Fruit fly (Drosophila melanogaster) whole organism, embryonic: ENCODE results near the gene RpS7.

ENCODE experiments used
- BtbVII ChIP-seq: fragments of 200-800 bp; sonication (Bioruptor generic); optimal IDR thresholded peaks from 3 replicates; lab custom pipeline; 2017; ENCODE audit warnings: missing biosample characterization, mild to moderate bottlenecking, missing genetic modification characterization
- CG10267 ChIP-seq: fragments of 200-800 bp; sonication (Bioruptor generic); optimal IDR thresholded peaks from 2 replicates; lab custom pipeline; 2018; ENCODE audit warnings: missing biosample characterization, mild to moderate bottlenecking, missing genetic modification characterization, moderate library complexity
- CG15601 ChIP-seq: fragments of 200-800 bp; sonication (Bioruptor generic); optimal IDR thresholded peaks from 3 replicates; lab custom pipeline; 2019; ENCODE audit warnings: missing biosample characterization, mild to moderate bottlenecking, missing genetic modification characterization, moderate library complexity
- CG16863 ChIP-seq: fragments of 200-800 bp; sonication (Bioruptor generic); optimal IDR thresholded peaks from 3 replicates; lab custom pipeline; 2016; ENCODE audit warnings: missing biosample characterization, missing genetic modification characterization
- CG18011 ChIP-seq: fragments of 200-800 bp; sonication (Bioruptor generic); optimal IDR thresholded peaks from 2 replicates; lab custom pipeline; 2017; ENCODE audit warnings: missing biosample characterization, missing genetic modification characterization, mild to moderate bottlenecking, moderate library complexity, missing genotype
- CG18262 ChIP-seq: fragments of 200-800 bp; optimal IDR thresholded peaks from 3 replicates; lab custom pipeline; 2019; ENCODE audit warnings: missing biosample characterization, mild to moderate bottlenecking, missing genetic modification characterization, moderate library complexity
- CG2116 ChIP-seq: fragments of 200-800 bp; sonication (Bioruptor generic); optimal IDR thresholded peaks from 3 replicates; lab custom pipeline; 2018; ENCODE audit warnings: missing biosample characterization, mild to moderate bottlenecking, missing genetic modification characterization
- CG31365 ChIP-seq: fragments of 200-800 bp; sonication (Bioruptor generic); optimal IDR thresholded peaks from 2 replicates; lab custom pipeline; 2018; ENCODE audit warnings: missing biosample characterization, mild to moderate bottlenecking, missing genetic modification characterization
- CG3838 ChIP-seq: fragments of 200-800 bp; sonication (Bioruptor generic); optimal IDR thresholded peaks from 3 replicates; lab custom pipeline; 2016; ENCODE audit warnings: missing biosample characterization, missing genetic modification characterization
- CG4282 ChIP-seq: fragments of 200-800 bp; sonication (Bioruptor generic); optimal IDR thresholded peaks from 2 replicates; lab custom pipeline; 2016; ENCODE audit warnings: missing biosample characterization, missing genetic modification characterization
- CG4360 ChIP-seq: fragments of 200-800 bp; sonication (Bioruptor generic); IDR thresholded peaks from 2 replicates; pipeline ENCODE4 v1.3.6; 2022; ENCODE audit warnings: missing biosample characterization, missing genetic modification characterization
- CG4617 ChIP-seq: fragments of 200-800 bp; sonication (Bioruptor generic); optimal IDR thresholded peaks from 3 replicates; lab custom pipeline; 2016; ENCODE audit warnings: missing biosample characterization, missing genetic modification characterization, borderline replicate concordance
- CG6175 ChIP-seq: fragments of 200-800 bp; sonication (Bioruptor generic); IDR thresholded peaks from 3 replicates; pipeline ENCODE4 v1.3.6; 2022; ENCODE audit warnings: missing biosample characterization, missing genetic modification characterization
- CG7963 ChIP-seq: fragments of 200-800 bp; sonication (Bioruptor generic); IDR thresholded peaks from 3 replicates; pipeline ENCODE4 v1.3.6; 2022; ENCODE audit warnings: missing biosample characterization, missing genetic modification characterization; ENCODE audit not compliant: partially characterized antibody
- CG9609 ChIP-seq: fragments of 200-800 bp; sonication (Bioruptor generic); optimal IDR thresholded peaks from 3 replicates; lab custom pipeline; 2016; ENCODE audit warnings: missing biosample characterization, missing genetic modification characterization
- CG9797 ChIP-seq: fragments of 200-800 bp; sonication (Bioruptor generic); optimal IDR thresholded peaks from 3 replicates; lab custom pipeline; 2018; ENCODE audit warnings: missing biosample characterization, mild to moderate bottlenecking, missing genetic modification characterization
- CrebB ChIP-seq: fragments of 200-800 bp; sonication (Bioruptor generic); optimal IDR thresholded peaks from 3 replicates; lab custom pipeline; 2018; ENCODE audit warnings: missing biosample characterization, mild to moderate bottlenecking, missing genetic modification characterization
- Dad ChIP-seq: fragments of 200-800 bp; sonication (Bioruptor generic); optimal IDR thresholded peaks from 3 replicates; lab custom pipeline; 2016; ENCODE audit warnings: missing biosample characterization, missing genetic modification characterization
- Deaf1 ChIP-seq: fragments of 200-800 bp; optimal IDR thresholded peaks from 3 replicates; lab custom pipeline; 2019; ENCODE audit warnings: missing biosample characterization, mild to moderate bottlenecking, missing genetic modification characterization, moderate library complexity
- E2f2 ChIP-seq: fragments of 200-800 bp; sonication (Bioruptor generic); IDR thresholded peaks from 2 replicates; pipeline ENCODE4 v1.3.6; 2022; ENCODE audit warnings: missing biosample characterization, missing genetic modification characterization
- Fer3 ChIP-seq: fragments of 200-800 bp; sonication (Bioruptor generic); optimal IDR thresholded peaks from 2 replicates; lab custom pipeline; 2018; ENCODE audit warnings: missing biosample characterization, mild to moderate bottlenecking, missing genetic modification characterization, moderate library complexity
- Hr51 ChIP-seq, 2 experiments: fragments of 200-800 bp; sonication (Bioruptor generic); optimal IDR thresholded peaks; 2 replicates in 1 of 2; 3 replicates in 1 of 2; lab custom pipeline; 2016 to 2018; ENCODE audit warnings: missing biosample characterization in 2 of 2, missing genetic modification characterization in 2 of 2, mild to moderate bottlenecking in 1 of 2, moderate library complexity in 1 of 2
- Jarid2 ChIP-seq: fragments of 200-800 bp; sonication (Bioruptor generic); optimal IDR thresholded peaks from 3 replicates; lab custom pipeline; 2017; ENCODE audit warnings: mild to moderate bottlenecking, missing biosample characterization, missing genetic modification reagents, missing genetic modification characterization
- Kr ChIP-seq: fragments of 200-800 bp; sonication (Bioruptor generic); optimal IDR thresholded peaks from 2 replicates; lab custom pipeline; 2017; ENCODE audit warnings: missing biosample characterization, mild to moderate bottlenecking, missing genetic modification characterization
- NC2α ChIP-seq: fragments of 200-800 bp; sonication (Bioruptor generic); optimal IDR thresholded peaks from 2 replicates; lab custom pipeline; 2016; ENCODE audit warnings: missing biosample characterization, missing genetic modification characterization
- Nf-YC ChIP-seq: fragments of 200-800 bp; optimal IDR thresholded peaks from 3 replicates; lab custom pipeline; 2019; ENCODE audit warnings: missing biosample characterization, mild to moderate bottlenecking, missing genetic modification characterization, moderate library complexity
- Trl ChIP-seq, 3 experiments: fragments of >200 bp in 2 of 3; fragments of 200-800 bp in 1 of 3; sonication (Bioruptor generic) in 1 of 3; optimal IDR thresholded peaks; 2 replicates in 1 of 3; 3 replicates in 2 of 3; lab custom pipeline; 2016 to 2017; ENCODE audit warnings: missing biosample characterization in 1 of 3, missing genetic modification characterization in 1 of 3
- YL-1 ChIP-seq: fragments of 200-800 bp; sonication (Bioruptor generic); optimal IDR thresholded peaks from 3 replicates; lab custom pipeline; 2017; ENCODE audit warnings: missing biosample characterization, mild to moderate bottlenecking, missing genetic modification characterization
- abd-A ChIP-seq: fragments of 200-800 bp; sonication (Bioruptor generic); optimal IDR thresholded peaks from 3 replicates; lab custom pipeline; 2019; ENCODE audit warnings: missing biosample characterization, mild to moderate bottlenecking, missing genetic modification characterization, moderate library complexity
- al ChIP-seq: fragments of 200-800 bp; sonication (Bioruptor generic); IDR thresholded peaks from 2 replicates; pipeline ENCODE4 v1.3.6; 2022; ENCODE audit warnings: missing biosample characterization, missing genetic modification characterization
- ato ChIP-seq: fragments of 200-800 bp; sonication (Bioruptor generic); IDR thresholded peaks from 2 replicates; pipeline ENCODE4 v1.3.6; 2022; ENCODE audit warnings: missing biosample characterization, missing genetic modification characterization; ENCODE audit not compliant: partially characterized antibody
- bowl ChIP-seq: fragments of 200-800 bp; sonication (Bioruptor generic); IDR thresholded peaks from 2 replicates; pipeline ENCODE4 v1.3.6; 2022; ENCODE audit warnings: missing biosample characterization, missing genetic modification characterization
- btn ChIP-seq: fragments of 200-800 bp; sonication (Bioruptor generic); optimal IDR thresholded peaks from 2 replicates; lab custom pipeline; 2016; ENCODE audit warnings: missing biosample characterization, missing genetic modification characterization
- cad ChIP-seq: fragments of >200 bp; optimal IDR thresholded peaks from 2 replicates; lab custom pipeline; 2017; ENCODE audit warnings: missing biosample characterization, missing genetic modification characterization
- chinmo ChIP-seq: fragments of 200-800 bp; sonication (Bioruptor generic); IDR thresholded peaks from 4 replicates; pipeline ENCODE4 v1.3.6; 2022; ENCODE audit warnings: missing biosample characterization, missing genetic modification characterization; ENCODE audit not compliant: partially characterized antibody
- chm ChIP-seq: fragments of 200-800 bp; sonication (Bioruptor generic); IDR thresholded peaks from 2 replicates; pipeline ENCODE4 v1.3.6; 2022; ENCODE audit warnings: missing biosample characterization, missing genetic modification characterization
- dimm ChIP-seq: fragments of 200-800 bp; sonication (Bioruptor generic); IDR thresholded peaks from 2 replicates; pipeline ENCODE4 v1.3.6; 2022; ENCODE audit warnings: missing biosample characterization, missing genetic modification characterization
- fru ChIP-seq: fragments of >200 bp; optimal IDR thresholded peaks from 2 replicates; lab custom pipeline; 2017
- gce ChIP-seq: fragments of 200-800 bp; sonication (Bioruptor generic); IDR thresholded peaks from 3 replicates; pipeline ENCODE4 v1.3.6; 2022; ENCODE audit warnings: missing biosample characterization, missing genetic modification characterization
- ind ChIP-seq: fragments of 200-800 bp; sonication (Bioruptor generic); optimal IDR thresholded peaks from 3 replicates; lab custom pipeline; 2016; ENCODE audit warnings: missing biosample characterization, missing genetic modification characterization
- jigr1 ChIP-seq: fragments of 200-800 bp; sonication (Bioruptor generic); IDR thresholded peaks from 3 replicates; pipeline ENCODE4 v1.3.6; 2022; ENCODE audit warnings: missing biosample characterization, missing genetic modification characterization
- ken ChIP-seq: fragments of 200-800 bp; sonication (Bioruptor generic); IDR thresholded peaks from 3 replicates; pipeline ENCODE4 v1.3.6; 2022; ENCODE audit warnings: missing biosample characterization, missing genetic modification characterization
- kni ChIP-seq: fragments of 200-800 bp; sonication (Bioruptor generic); optimal IDR thresholded peaks from 3 replicates; lab custom pipeline; 2017; ENCODE audit warnings: mild to moderate bottlenecking, missing biosample characterization, missing genetic modification reagents, missing genetic modification characterization
- mirr ChIP-seq: fragments of 200-800 bp; sonication (Bioruptor generic); optimal IDR thresholded peaks from 3 replicates; lab custom pipeline; 2018; ENCODE audit warnings: missing biosample characterization, mild to moderate bottlenecking, missing genetic modification characterization
- nom ChIP-seq: fragments of 200-800 bp; sonication (Bioruptor generic); optimal IDR thresholded peaks from 2 replicates; lab custom pipeline; 2017; ENCODE audit warnings: missing biosample characterization, missing genetic modification characterization, mild to moderate bottlenecking, moderate library complexity, missing genetic modification reagents
- row ChIP-seq: fragments of 200-800 bp; sonication (Bioruptor generic); IDR thresholded peaks from 3 replicates; pipeline ENCODE4 v1.3.6; 2022; ENCODE audit warnings: missing biosample characterization, missing genetic modification characterization
- so ChIP-seq: fragments of 200-800 bp; sonication (Bioruptor generic); IDR thresholded peaks from 3 replicates; pipeline ENCODE4 v1.3.6; 2022; ENCODE audit warnings: missing biosample characterization, missing genetic modification characterization
- sug ChIP-seq: fragments of 200-800 bp; optimal IDR thresholded peaks from 2 replicates; lab custom pipeline; 2019; ENCODE audit warnings: missing biosample characterization, mild to moderate bottlenecking, missing genetic modification characterization, moderate library complexity
- vvl ChIP-seq: fragments of 200-800 bp; sonication (Bioruptor generic); IDR thresholded peaks from 2 replicates; pipeline ENCODE4 v1.3.6; 2022; ENCODE audit warnings: missing biosample characterization, missing genetic modification characterization
- wdn ChIP-seq: fragments of 200-800 bp; sonication (Bioruptor generic); IDR thresholded peaks from 2 replicates; pipeline ENCODE4 v1.3.6; 2022; ENCODE audit warnings: missing biosample characterization, missing genetic modification characterization
- yki ChIP-seq: fragments of >200 bp; optimal IDR thresholded peaks from 3 replicates; lab custom pipeline; 2018
- zen ChIP-seq: fragments of 200-800 bp; sonication (Bioruptor generic); optimal IDR thresholded peaks from 3 replicates; lab custom pipeline; 2018; ENCODE audit warnings: missing biosample characterization, mild to moderate bottlenecking, missing genetic modification characterization, moderate library complexity

Gene RpS7

DNA sequence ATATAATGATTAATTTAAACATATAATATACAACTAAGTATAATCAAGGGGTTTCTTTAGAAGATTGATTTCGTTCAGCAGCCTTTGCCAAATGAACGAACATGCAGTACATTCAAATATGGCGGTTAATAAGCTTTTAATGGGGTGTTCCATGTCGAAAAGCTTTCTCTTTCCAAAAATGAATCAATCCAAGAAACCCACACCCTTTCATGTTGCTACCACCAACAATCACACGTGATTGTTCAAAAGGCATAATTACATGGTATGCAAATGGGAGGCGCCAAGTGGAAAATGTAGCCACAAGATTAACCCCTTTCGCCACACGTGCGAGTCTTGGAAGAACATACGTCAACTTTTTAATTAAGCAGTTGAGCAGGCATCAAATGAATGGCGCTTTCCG lies 2.9 kb downstream of the RpS7 start (continued):
- TF ChIP-seq zen: no peak
- TF ChIP-seq CG7963 (GFP tag; lab: Robert Waterston, UW): no peak
- TF ChIP-seq CG10267: no peak
- TF ChIP-seq so (GFP tag; lab: Robert Waterston, UW): no peak
- TF ChIP-seq CG9797 (GFP tag; lab: Kevin White, UChicago): no peak
- no peak for TF ChIP-seq gce (GFP tag; lab: Robert Waterston, UW)
- no peak for TF ChIP-seq CG4360
- TF ChIP-seq yki: no peak
- TF ChIP-seq CG18262: no peak
- peak; percentile 35; the same call in 1 of the 2 replicates for TF ChIP-seq vvl (GFP tag; lab: Robert Waterston, UW)
- TF ChIP-seq sug (tag; lab: Kevin White, UChicago): peak; percentile 13
- TF ChIP-seq dimm (GFP tag; lab: Robert Waterston, UW): no peak
- TF ChIP-seq bowl (GFP tag; lab: Robert Waterston, UW): no peak
- no peak for TF ChIP-seq ken (GFP tag; lab: Robert Waterston, UW)
- no peak for TF ChIP-seq abd-A (tag; lab: Kevin White, UChicago)
- no peak for TF ChIP-seq CG15601 (tag; lab: Kevin White, UChicago)
- TF ChIP-seq Jarid2 (GFP tag; lab: Kevin White, UChicago): no peak
- TF ChIP-seq CG6175: no peak
- no peak for TF ChIP-seq CG31365
- no peak for TF ChIP-seq ind
- no peak for TF ChIP-seq mirr
- TF ChIP-seq Nf-YC: peak; percentile 18
- no peak for TF ChIP-seq ato (GFP tag; lab: Robert Waterston, UW)
- no peak for TF ChIP-seq NC2α (GFP tag; lab: Kevin White, UChicago)
- no peak for TF ChIP-seq Deaf1
- no peak for TF ChIP-seq nom (GFP tag; lab: Kevin White, UChicago)
- TF ChIP-seq CG18011 (GFP tag; lab: Kevin White, UChicago): no peak
- TF ChIP-seq Kr (GFP tag; lab: Kevin White, UChicago): no peak
- TF ChIP-seq CG9609: no peak
- peak; percentile 29; the same call in 1 of the 4 replicates for TF ChIP-seq chinmo (GFP tag; lab: Robert Waterston, UW)
- TF ChIP-seq BtbVII: no peak
- no peak for TF ChIP-seq YL-1 (GFP tag; lab: Kevin White, UChicago)
- TF ChIP-seq CG4617 (GFP tag; lab: Kevin White, UChicago): no peak
- TF ChIP-seq kni (GFP tag; lab: Kevin White, UChicago): no peak
- TF ChIP-seq chm (GFP tag; lab: Robert Waterston, UW): no peak
- no peak for TF ChIP-seq CrebB
- TF ChIP-seq fru (lab: Kevin White, UChicago): no peak
- no peak for TF ChIP-seq Fer3
- TF ChIP-seq CG3838 (GFP tag; lab: Kevin White, UChicago): no peak
- TF ChIP-seq Hr51 (GFP tag; optimal IDR thresholded peaks at IDR 0.05; lab: Kevin White, UChicago): peak in 1 of 2 experiments; percentile 54
- TF ChIP-seq al (GFP tag; lab: Robert Waterston, UW): no peak
- no peak for TF ChIP-seq row (GFP tag; lab: Robert Waterston, UW)
- no peak for TF ChIP-seq CG4282
- no peak for TF ChIP-seq wdn (GFP tag; lab: Robert Waterston, UW)
- TF ChIP-seq cad (GFP tag; lab: Kevin White, UChicago): no peak
- no peak for TF ChIP-seq CG2116
- TF ChIP-seq CG16863 (GFP tag; lab: Kevin White, UChicago): no peak
- TF ChIP-seq Trl (optimal IDR thresholded peaks at IDR 0.05; lab: Kevin White, UChicago): no peak
- no peak for TF ChIP-seq Trl (GFP tag; optimal IDR thresholded peaks at IDR 0.05; lab: Kevin White, UChicago)
- no peak for TF ChIP-seq Dad (GFP tag; lab: Kevin White, UChicago)
- no peak for TF ChIP-seq btn (GFP tag; lab: Kevin White, UChicago)
- no peak for TF ChIP-seq jigr1
- peak; percentile 90 for TF ChIP-seq E2f2 (GFP tag; lab: Robert Waterston, UW)
